Worm (Caenorhabditis elegans): Measurements from ENCODE around the gene Y48D7A.1.

DNA sequence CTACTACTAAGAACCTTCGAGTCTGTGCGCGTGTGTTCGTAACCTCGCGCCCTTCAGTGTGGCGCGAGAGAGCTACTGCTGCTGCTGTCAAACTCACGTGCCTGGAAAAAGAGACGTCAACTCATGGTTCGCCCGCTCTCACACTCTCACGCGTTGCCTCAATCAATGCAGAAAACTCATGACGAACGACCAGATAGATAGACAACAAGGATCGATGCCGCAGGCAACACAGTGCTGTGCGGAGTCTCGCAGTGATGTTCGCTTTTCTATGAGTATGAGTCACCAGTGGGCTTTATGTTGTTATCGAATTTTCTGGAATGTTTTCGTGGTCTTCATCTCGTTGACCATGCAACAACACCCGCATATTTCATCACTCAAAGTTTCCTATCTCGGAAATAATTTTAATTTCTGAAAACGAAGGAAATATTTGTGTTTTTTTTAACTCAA is 37.7 kb upstream of the Y48D7A.1 start:
- no peak for TF ChIP-seq tbx-37 (GFP tag; conservative IDR thresholded peaks at IDR 0.05)
- no peak for TF ChIP-seq hnd-1 (tag; optimal IDR thresholded peaks at IDR 0.05)
- no peak for TF ChIP-seq scrt-1 (GFP tag; IDR thresholded peaks at IDR 0.05)
- no peak for TF ChIP-seq ama-1 (optimal IDR thresholded peaks at IDR 0.05)

Data from whole organism, early embryonic.